Fruit fly (Drosophila melanogaster) whole organism, prepupa: Measurements from ENCODE around the gene CG12057.
A peak's percentile ranks its signal among the peaks of the same experiment; 100 is the strongest.

ENCODE experiments used
- CG6276 ChIP-seq: fragments of 200-800 bp; sonication (Bioruptor generic); optimal IDR thresholded peaks from 2 replicates; lab custom pipeline; 2017; ENCODE audit warnings: missing biosample characterization, mild to moderate bottlenecking, missing genetic modification characterization
- CG6854 ChIP-seq: fragments of 200-800 bp; sonication (Bioruptor generic); optimal IDR thresholded peaks from 2 replicates; lab custom pipeline; 2017; ENCODE audit warnings: missing biosample characterization, mild to moderate bottlenecking, missing genetic modification characterization
- CG8119 ChIP-seq: fragments of 200-800 bp; sonication (Bioruptor generic); IDR thresholded peaks from 3 replicates; pipeline ENCODE4 v1.3.6; 2022; ENCODE audit warnings: missing biosample characterization, missing genetic modification characterization
- CG8632 ChIP-seq: fragments of 200-800 bp; sonication (Bioruptor generic); optimal IDR thresholded peaks from 3 replicates; lab custom pipeline; 2016; ENCODE audit warnings: missing biosample characterization, missing genetic modification characterization
- CG9139 ChIP-seq: fragments of 200-800 bp; sonication (Bioruptor generic); optimal IDR thresholded peaks from 3 replicates; lab custom pipeline; 2017; ENCODE audit warnings: missing biosample characterization, mild to moderate bottlenecking, missing genetic modification characterization
- Smox ChIP-seq: fragments of 200-800 bp; sonication (Bioruptor generic); optimal IDR thresholded peaks from 3 replicates; lab custom pipeline; 2016; ENCODE audit warnings: missing biosample characterization, missing genetic modification characterization
- pdm3 ChIP-seq: fragments of 200-800 bp; sonication (Bioruptor generic); optimal IDR thresholded peaks from 3 replicates; lab custom pipeline; 2016; ENCODE audit warnings: missing biosample characterization, missing genetic modification characterization

dm6 chrX:9201866-9202681, 10.6 kb downstream of the CG12057 start:
- TF ChIP-seq CG8632 (GFP tag; lab: Kevin White, UChicago) (no peak), pdm3 (GFP tag; lab: Kevin White, UChicago) (peak; percentile 38), CG9139 (GFP tag; lab: Kevin White, UChicago) (no peak), CG8119 (peak; percentile 64; the same call in 2 of the 3 replicates), CG6276 (GFP tag; lab: Kevin White, UChicago) (peak; percentile 70), Smox (no peak), CG6854 (GFP tag; lab: Kevin White, UChicago) (no peak)
